Fruit fly (Drosophila melanogaster) S2 (cell line): Measurements from ENCODE around the gene CG5087.

Experiments used
- CG8478 ChIP-seq: fragments of >200 bp; optimal IDR thresholded peaks from 2 replicates; lab custom pipeline; 2018
- CTCF ChIP-seq, 2 experiments: fragments of >200 bp; optimal IDR thresholded peaks; 2 replicates each; lab custom pipeline; 2018

dm6 chr3L:9043648-9044047 lies 45.7 kb downstream of the CG5087 start:
- TF ChIP-seq CG8478 (lab: Kevin White, UChicago): no peak
- TF ChIP-seq CTCF (optimal IDR thresholded peaks at IDR 0.05; lab: Kevin White, UChicago): no peak
